Fruit fly (Drosophila melanogaster): ENCODE results near the gene Smyd3.

DNA sequence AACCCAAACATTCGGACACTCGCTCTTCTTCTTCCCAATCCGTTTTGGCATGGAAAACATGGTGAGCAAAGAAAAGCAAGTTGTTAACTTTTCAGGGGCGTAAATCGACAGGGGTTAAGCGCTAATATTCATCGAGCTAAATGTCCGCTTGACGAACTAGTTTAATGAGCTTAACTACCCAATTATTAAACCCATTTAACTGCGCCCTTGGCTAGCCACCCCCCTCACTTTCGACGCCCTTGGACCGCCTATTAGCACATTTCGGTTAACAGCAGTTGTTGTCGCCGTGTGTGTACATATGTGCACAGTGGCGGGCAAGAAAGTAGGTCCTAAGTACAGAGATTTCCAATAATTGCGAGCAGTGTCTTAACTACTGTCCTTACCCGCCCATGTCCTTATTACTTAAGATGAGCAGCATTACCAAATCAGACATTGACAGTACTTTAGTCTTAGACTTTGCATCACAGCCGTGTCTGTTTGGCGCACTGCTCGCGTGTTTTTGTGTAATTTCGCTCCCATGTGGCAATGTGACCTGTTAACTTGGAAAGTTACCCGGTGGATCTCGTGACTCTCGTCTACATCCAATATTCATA lies 19.1 kb downstream of the Smyd3 start:
- peak; percentile 66 for TF ChIP-seq CG5180 (GFP tag; optimal IDR thresholded peaks at IDR 0.05)
- TF ChIP-seq CG15696 (tag; optimal IDR thresholded peaks at IDR 0.05): peak; percentile 52
- no peak for TF ChIP-seq h (optimal IDR thresholded peaks at IDR 0.05)
